Fruit fly (Drosophila melanogaster) whole organism, adult: ENCODE results near the gene Or85f.

Source experiments
- CG12768 ChIP-seq: fragments of 200-800 bp; sonication (Bioruptor generic); optimal IDR thresholded peaks from 2 replicates; lab custom pipeline; 2017; ENCODE audit warnings: missing biosample characterization, missing genetic modification characterization, mild to moderate bottlenecking, moderate library complexity, missing genetic modification reagents
- ovo ChIP-seq: fragments of 200-800 bp; sonication (Bioruptor generic); optimal IDR thresholded peaks from 2 replicates; lab custom pipeline; 2016; ENCODE audit warnings: missing biosample characterization, missing genetic modification characterization
- tj ChIP-seq: fragments of 200-800 bp; sonication (Bioruptor generic); optimal IDR thresholded peaks from 3 replicates; lab custom pipeline; 2017; ENCODE audit warnings: missing biosample characterization, mild to moderate bottlenecking, missing genetic modification characterization, moderate library complexity

- TF ChIP-seq tj (GFP tag; lab: Kevin White, UChicago): no peak
- TF ChIP-seq CG12768 (GFP tag; lab: Kevin White, UChicago): no peak
- no peak for TF ChIP-seq ovo (GFP tag; lab: Kevin White, UChicago)
Measured at dm6 chr3R:9408069-9408468, 10.1 kb downstream of the Or85f start, which contains the start of gene CG44261.
